Worm (Caenorhabditis elegans) whole organism, L2 larva: ENCODE measurements around the gene F58G1.7.
A peak's percentile ranks its signal among the peaks of the same experiment; 100 is the strongest.

ENCODE experiments used
- C34F6.9 ChIP-seq: fragments of 150-350 bp; optimal IDR thresholded peaks from 2 replicates; lab custom pipeline; 2014; ENCODE audit warnings: missing biosample characterization, missing genetic modification characterization
- F13H6.1 ChIP-seq: sonication (generic microtip); optimal IDR thresholded peaks from 2 replicates; lab custom pipeline; 2016; ENCODE audit warnings: missing genetic modification characterization, missing compliant biosample characterization
- R02D3.7 ChIP-seq: fragments of 150-350 bp; optimal IDR thresholded peaks from 2 replicates; lab custom pipeline; 2014; ENCODE audit warnings: missing biosample characterization, missing genetic modification characterization
- Y55F3AM.14 ChIP-seq: fragments of 200-800 bp; sonication (Bioruptor generic); optimal IDR thresholded peaks from 2 replicates; lab custom pipeline; 2018; ENCODE audit warnings: mild to moderate bottlenecking, missing genetic modification characterization, missing compliant biosample characterization
- ZK546.5 ChIP-seq: sonication (generic microtip); optimal IDR thresholded peaks from 2 replicates; lab custom pipeline; 2017; ENCODE audit warnings: missing biosample characterization, missing genetic modification characterization
- aly-2 ChIP-seq: fragments of 150-350 bp; optimal IDR thresholded peaks from 2 replicates; lab custom pipeline; 2014; ENCODE audit warnings: missing biosample characterization, missing genetic modification characterization
- ama-1 ChIP-seq: fragments of 150-350 bp; optimal IDR thresholded peaks from 2 replicates; lab custom pipeline; 2018; ENCODE audit warnings: inconsistent platforms
- blmp-1 ChIP-seq: sonication (generic microtip); optimal IDR thresholded peaks from 2 replicates; lab custom pipeline; 2017; ENCODE audit warnings: missing genetic modification characterization, mild to moderate bottlenecking, missing compliant biosample characterization, antibody characterized with exemption, moderate library complexity; ENCODE audit not compliant: insufficient read depth
- crh-2 ChIP-seq: sonication (generic microtip); optimal IDR thresholded peaks from 2 replicates; lab custom pipeline; 2017; ENCODE audit warnings: missing biosample characterization, missing genetic modification characterization
- dmd-4 ChIP-seq: sonication (generic microtip); optimal IDR thresholded peaks from 2 replicates; lab custom pipeline; 2017; ENCODE audit warnings: missing biosample characterization, missing genetic modification characterization
- egl-27 ChIP-seq: sonication (generic microtip); optimal IDR thresholded peaks from 3 replicates; lab custom pipeline; 2017; ENCODE audit warnings: missing biosample characterization, missing genetic modification reagents, missing genetic modification characterization
- elt-1 ChIP-seq: fragments of 150-350 bp; optimal IDR thresholded peaks from 2 replicates; lab custom pipeline; 2014; ENCODE audit warnings: missing biosample characterization, missing genetic modification characterization
- elt-3 ChIP-seq: sonication (generic microtip); optimal IDR thresholded peaks from 2 replicates; lab custom pipeline; 2017; ENCODE audit warnings: missing biosample characterization, missing genetic modification characterization
- fos-1 ChIP-seq: fragments of 150-350 bp; optimal IDR thresholded peaks from 2 replicates; lab custom pipeline; 2014; ENCODE audit warnings: missing biosample characterization, missing genetic modification characterization
- gmeb-1 ChIP-seq: fragments of 150-350 bp; optimal IDR thresholded peaks from 2 replicates; lab custom pipeline; 2014; ENCODE audit warnings: missing biosample characterization, missing genetic modification characterization
- lin-11 ChIP-seq: fragments of 150-350 bp; sonication (generic microtip); optimal IDR thresholded peaks from 2 replicates; lab custom pipeline; 2014; ENCODE audit warnings: missing biosample characterization, missing genetic modification characterization, inconsistent platforms, mixed read lengths
- lin-13 ChIP-seq: fragments of 150-350 bp; optimal IDR thresholded peaks from 2 replicates; lab custom pipeline; 2014; ENCODE audit warnings: missing biosample characterization, missing genetic modification reagents, missing genetic modification characterization
- lin-39 ChIP-seq: fragments of 150-350 bp; optimal IDR thresholded peaks from 2 replicates; lab custom pipeline; 2014; ENCODE audit warnings: missing biosample characterization, missing genetic modification reagents, missing genetic modification characterization
- lsy-2 ChIP-seq, 2 experiments: fragments of 150-350 bp in 1 of 2; sonication (generic microtip) in 1 of 2; optimal IDR thresholded peaks; 2 replicates each; lab custom pipeline; 2014 to 2017; ENCODE audit warnings: missing biosample characterization in 2 of 2, missing genetic modification characterization in 2 of 2
- mbf-1 ChIP-seq: sonication (generic microtip); optimal IDR thresholded peaks from 2 replicates; lab custom pipeline; 2017; ENCODE audit warnings: missing biosample characterization, missing genetic modification characterization
- mdl-1 ChIP-seq, 2 experiments: fragments of 150-350 bp in 1 of 2; sonication (generic microtip) in 1 of 2; optimal IDR thresholded peaks; 2 replicates each; lab custom pipeline; 2017; ENCODE audit warnings: missing biosample characterization in 2 of 2, missing genetic modification characterization in 2 of 2
- nhr-12 ChIP-seq: fragments of 150-350 bp; optimal IDR thresholded peaks from 2 replicates; lab custom pipeline; 2014; ENCODE audit warnings: missing biosample characterization, missing genetic modification characterization
- nhr-129 ChIP-seq: fragments of 150-350 bp; optimal IDR thresholded peaks from 2 replicates; lab custom pipeline; 2014; ENCODE audit warnings: missing biosample characterization, missing genetic modification characterization
- nhr-21 ChIP-seq: fragments of 150-350 bp; optimal IDR thresholded peaks from 2 replicates; lab custom pipeline; 2014; ENCODE audit warnings: missing biosample characterization, missing genetic modification characterization
- nhr-237 ChIP-seq: fragments of 150-350 bp; optimal IDR thresholded peaks from 2 replicates; lab custom pipeline; 2014; ENCODE audit warnings: missing biosample characterization, missing genetic modification characterization
- nhr-25 ChIP-seq: fragments of 150-350 bp; sonication (generic microtip); optimal IDR thresholded peaks from 3 replicates; lab custom pipeline; 2014; ENCODE audit warnings: missing biosample characterization, missing genetic modification characterization
- nhr-77 ChIP-seq: fragments of 150-350 bp; optimal IDR thresholded peaks from 2 replicates; lab custom pipeline; 2014; ENCODE audit warnings: missing biosample characterization, missing genetic modification characterization
- peb-1 ChIP-seq: fragments of 150-350 bp; optimal IDR thresholded peaks from 2 replicates; lab custom pipeline; 2014; ENCODE audit warnings: missing biosample characterization, missing genetic modification characterization
- skn-1 ChIP-seq: sonication (generic microtip); optimal IDR thresholded peaks from 2 replicates; lab custom pipeline; 2017; ENCODE audit warnings: missing biosample characterization, missing genetic modification characterization
- sma-3 ChIP-seq: sonication (generic microtip); optimal IDR thresholded peaks from 2 replicates; lab custom pipeline; 2016; ENCODE audit warnings: missing genetic modification reagents, missing genetic modification characterization, missing compliant biosample characterization
- sma-9 ChIP-seq, 2 experiments: fragments of 150-350 bp in 1 of 2; sonication (generic microtip) in 1 of 2; optimal IDR thresholded peaks; 2 replicates each; lab custom pipeline; 2014 to 2016; ENCODE audit warnings: missing genetic modification characterization in 2 of 2, mild to moderate bottlenecking in 1 of 2, missing biosample characterization in 1 of 2, missing compliant biosample characterization in 1 of 2, missing genetic modification reagents in 1 of 2, moderate library complexity in 1 of 2
- snpc-4 ChIP-seq: fragments of 150-350 bp; optimal IDR thresholded peaks from 2 replicates; lab custom pipeline; 2014; ENCODE audit warnings: missing biosample characterization, missing genetic modification characterization
- unc-62 ChIP-seq: fragments of 150-350 bp; optimal IDR thresholded peaks from 2 replicates; lab custom pipeline; 2014; ENCODE audit warnings: missing biosample characterization, missing genetic modification reagents, missing genetic modification characterization
- zag-1 ChIP-seq: fragments of 150-350 bp; optimal IDR thresholded peaks from 2 replicates; lab custom pipeline; 2014; ENCODE audit warnings: missing biosample characterization, missing genetic modification characterization
- ztf-1 ChIP-seq: fragments of 200-800 bp; sonication (Bioruptor generic); conservative IDR thresholded peaks from 2 replicates; pipeline ENCODE4 v1.3.6; 2022; ENCODE audit warnings: missing genetic modification characterization, missing compliant biosample characterization
- ztf-11 ChIP-seq: sonication (generic microtip); optimal IDR thresholded peaks from 2 replicates; lab custom pipeline; 2017; ENCODE audit warnings: missing biosample characterization, missing genetic modification characterization

F58G1.7 gene

DNA sequence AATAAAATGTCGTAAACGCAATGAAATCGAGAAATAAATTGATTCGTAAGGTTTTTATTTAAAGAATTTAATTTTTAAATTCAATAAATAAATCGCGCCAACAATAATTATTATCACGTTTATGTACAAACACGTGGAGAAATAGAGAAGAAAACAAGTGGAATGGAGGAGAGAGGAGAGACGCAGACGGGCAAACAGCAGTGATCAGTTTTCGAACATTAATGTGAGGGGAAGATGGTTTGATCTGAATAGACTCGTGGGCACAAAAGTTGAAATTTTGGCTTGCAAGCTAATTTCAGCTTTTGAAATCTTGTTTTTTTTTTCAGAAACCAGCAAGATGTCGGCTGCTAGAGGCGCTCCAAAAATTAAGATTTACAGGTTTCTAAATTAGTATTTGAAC, 48.2 kb upstream of the F58G1.7 start, which contains the start of gene hphd-1 (continued):
- TF ChIP-seq ztf-11 (tag; lab: Kevin White, UChicago), result no peak
- no peak for TF ChIP-seq peb-1 (tag; lab: Kevin White, UChicago)
- no peak for TF ChIP-seq zag-1
- TF ChIP-seq R02D3.7 (tag; lab: Kevin White, UChicago), result no peak
- no peak for TF ChIP-seq dmd-4
- no peak for TF ChIP-seq aly-2 (tag; lab: Kevin White, UChicago)
- TF ChIP-seq fos-1 (tag; lab: Kevin White, UChicago), result peak; percentile 61

- TF ChIP-seq sma-9 (GFP tag; optimal IDR thresholded peaks at IDR 0.05; lab: Kevin White, UChicago) (no peak), sma-9 (tag; optimal IDR thresholded peaks at IDR 0.05; lab: Kevin White, UChicago) (no peak), fos-1 (tag; lab: Kevin White, UChicago) (no peak), lin-11 (no peak), crh-2 (tag; lab: Kevin White, UChicago) (no peak), nhr-25 (no peak), mdl-1 (tag; optimal IDR thresholded peaks at IDR 0.05; lab: Kevin White, UChicago) (no peak), elt-1 (tag; lab: Kevin White, UChicago) (no peak), dmd-4 (no peak), egl-27 (tag; lab: Kevin White, UChicago) (no peak), ZK546.5 (no peak), lin-13 (GFP tag; lab: Kevin White, UChicago) (no peak), nhr-77 (tag; lab: Kevin White, UChicago) (no peak), elt-3 (tag; lab: Kevin White, UChicago) (no peak), skn-1 (tag; lab: Kevin White, UChicago) (no peak), lin-39 (tag; lab: Kevin White, UChicago) (no peak), nhr-129 (tag; lab: Kevin White, UChicago) (no peak), snpc-4 (no peak), C34F6.9 (tag; lab: Kevin White, UChicago) (no peak)
Observed at ce11 chrII:12995322-12995721, 47.3 kb upstream of the F58G1.7 start.

DNA sequence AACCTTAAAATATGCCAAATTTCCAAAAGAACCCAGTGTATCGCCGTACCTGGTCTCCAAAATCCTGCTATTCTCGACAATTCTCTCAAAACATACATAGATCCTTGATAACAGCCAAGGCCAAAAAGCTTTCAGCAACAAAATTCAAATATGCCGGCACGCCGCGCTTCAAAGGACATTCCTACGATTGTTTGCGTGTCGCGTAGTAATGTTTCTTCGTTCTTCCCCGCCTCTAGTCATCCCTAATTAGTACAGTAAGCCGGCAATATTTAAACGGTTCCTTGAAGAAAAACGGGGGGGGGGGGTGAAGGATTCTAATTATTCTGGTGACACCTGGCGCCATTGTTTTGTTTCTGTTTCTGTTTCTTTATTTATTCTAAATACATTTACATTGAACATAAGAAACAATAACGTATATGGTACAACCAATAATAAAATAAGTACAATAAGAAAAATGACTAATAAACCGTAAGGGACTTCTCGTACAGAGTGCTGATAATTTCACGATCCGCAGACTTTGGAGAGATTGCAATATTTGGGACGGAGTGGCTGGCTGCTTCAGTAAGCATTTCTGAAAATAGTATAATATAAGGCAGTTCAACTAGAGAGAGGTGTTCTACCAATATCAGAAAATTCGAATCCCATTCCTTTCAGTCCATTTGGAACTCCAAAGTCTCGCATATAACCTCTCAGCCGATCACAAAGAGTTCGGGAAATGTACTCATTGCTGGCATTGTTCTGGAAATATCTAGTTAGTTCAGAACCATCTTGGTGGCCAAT, 46.1 kb upstream of the F58G1.7 start:
- TF ChIP-seq mbf-1 (tag; lab: Kevin White, UChicago) (no peak), Y55F3AM.14 (GFP tag; lab: Kevin White, UChicago) (peak; percentile 38), sma-3 (GFP tag; lab: Kevin White, UChicago) (peak; percentile 4), nhr-21 (tag; lab: Kevin White, UChicago) (peak; percentile 3)

DNA sequence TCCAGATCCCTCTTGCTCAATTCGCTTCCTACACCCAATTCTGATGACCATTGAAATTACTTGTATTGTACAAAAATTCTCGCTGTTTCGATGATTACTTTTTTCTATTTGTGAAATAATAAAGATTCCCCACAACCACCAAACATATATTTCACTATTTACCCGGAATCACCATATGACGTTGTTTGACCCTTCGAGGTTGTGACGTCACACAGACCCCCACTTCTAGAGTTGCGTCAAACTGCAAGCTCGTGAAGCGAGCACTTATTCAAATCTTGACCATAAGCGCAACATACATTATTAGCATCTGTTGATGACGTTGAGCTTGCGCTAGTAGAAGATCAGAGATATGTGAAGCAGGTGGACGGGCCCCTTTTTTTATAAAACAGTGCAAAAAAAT, 44.9 kb upstream of the F58G1.7 start:
- no peak for TF ChIP-seq skn-1 (tag; lab: Kevin White, UChicago)
- no peak for TF ChIP-seq egl-27 (tag; lab: Kevin White, UChicago)
- no peak for TF ChIP-seq mbf-1 (tag; lab: Kevin White, UChicago)
- no peak for TF ChIP-seq crh-2 (tag; lab: Kevin White, UChicago)
- TF ChIP-seq elt-1 (tag; lab: Kevin White, UChicago), result no peak
- TF ChIP-seq ama-1 (lab: Kevin White, UChicago), result no peak
- no peak for TF ChIP-seq F13H6.1
- no peak for TF ChIP-seq elt-3 (tag; lab: Kevin White, UChicago)
- no peak for TF ChIP-seq unc-62 (GFP tag; lab: Kevin White, UChicago)
- TF ChIP-seq nhr-237 (tag; lab: Kevin White, UChicago), result no peak
- no peak for TF ChIP-seq R02D3.7 (tag; lab: Kevin White, UChicago)
- TF ChIP-seq C34F6.9 (tag; lab: Kevin White, UChicago), result no peak
- TF ChIP-seq nhr-21 (tag; lab: Kevin White, UChicago), result no peak

ce11 chrII:12992193-12992592, 44.1 kb upstream of the F58G1.7 start:
- TF ChIP-seq ZK546.5 (no peak), fos-1 (tag; lab: Kevin White, UChicago) (no peak), ztf-11 (tag; lab: Kevin White, UChicago) (no peak), nhr-237 (tag; lab: Kevin White, UChicago) (no peak), blmp-1 (no peak), lsy-2 (tag; optimal IDR thresholded peaks at IDR 0.05; lab: Kevin White, UChicago) (no peak), nhr-12 (tag; lab: Kevin White, UChicago) (no peak), nhr-25 (no peak), ztf-1 (GFP tag; lab: Robert Waterston, UW) (no peak), elt-3 (tag; lab: Kevin White, UChicago) (no peak), zag-1 (no peak), nhr-77 (tag; lab: Kevin White, UChicago) (no peak), gmeb-1 (tag; lab: Kevin White, UChicago) (no peak), ama-1 (lab: Kevin White, UChicago) (no peak)
- TF ChIP-seq, all 48 proteins: peak for 0
